Fruit fly (Drosophila melanogaster): ENCODE measurements around the gene Trax.

DNA sequence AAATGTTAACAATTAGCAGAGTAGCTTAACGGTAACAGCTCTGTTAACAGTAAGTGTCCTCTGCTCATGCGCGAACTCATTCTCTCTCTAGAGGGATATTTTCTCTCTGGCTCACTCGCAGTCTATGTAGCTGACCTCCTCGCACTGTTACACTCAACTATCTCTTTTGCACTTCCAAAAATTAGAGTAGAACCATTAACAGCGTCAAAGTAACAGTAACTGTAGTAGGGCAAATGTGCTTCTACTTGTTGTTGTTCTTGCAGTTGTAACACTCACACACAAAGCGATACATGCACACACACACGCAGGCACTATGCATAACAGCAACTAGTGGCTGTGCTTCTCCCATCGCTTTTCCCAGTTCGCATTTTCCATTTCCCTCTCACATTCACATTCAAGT lies 17.6 kb downstream of the Trax start:
- TF ChIP-seq CG8478 (optimal IDR thresholded peaks at IDR 0.05) (no peak), CTCF (optimal IDR thresholded peaks at IDR 0.05) (peak in 1 of 2 experiments; percentile 6)

Data from S2 (cell line).